Fruit fly (Drosophila melanogaster) Kc167 (cell line): ENCODE data around the gene Arfrp1.

Experiments
- Myc ChIP-seq: fragments of >200 bp; optimal IDR thresholded peaks from 2 replicates; lab custom pipeline; 2017; ENCODE audit warnings: missing external identifiers
- Sin3A ChIP-seq: fragments of >200 bp; optimal IDR thresholded peaks from 2 replicates; lab custom pipeline; 2018; ENCODE audit warnings: missing external identifiers
- h ChIP-seq: fragments of >200 bp; optimal IDR thresholded peaks from 3 replicates; lab custom pipeline; 2018; ENCODE audit warnings: missing external identifiers
- insv ChIP-seq: fragments of >200 bp; optimal IDR thresholded peaks from 3 replicates; lab custom pipeline; 2018; ENCODE audit warnings: missing external identifiers
- psq ChIP-seq: fragments of >200 bp; optimal IDR thresholded peaks from 2 replicates; lab custom pipeline; 2017; ENCODE audit warnings: missing external identifiers
- ttk ChIP-seq: sonication (Bioruptor generic); optimal IDR thresholded peaks from 2 replicates; lab custom pipeline; 2017; ENCODE audit warnings: missing external identifiers

The Arfrp1 gene

DNA sequence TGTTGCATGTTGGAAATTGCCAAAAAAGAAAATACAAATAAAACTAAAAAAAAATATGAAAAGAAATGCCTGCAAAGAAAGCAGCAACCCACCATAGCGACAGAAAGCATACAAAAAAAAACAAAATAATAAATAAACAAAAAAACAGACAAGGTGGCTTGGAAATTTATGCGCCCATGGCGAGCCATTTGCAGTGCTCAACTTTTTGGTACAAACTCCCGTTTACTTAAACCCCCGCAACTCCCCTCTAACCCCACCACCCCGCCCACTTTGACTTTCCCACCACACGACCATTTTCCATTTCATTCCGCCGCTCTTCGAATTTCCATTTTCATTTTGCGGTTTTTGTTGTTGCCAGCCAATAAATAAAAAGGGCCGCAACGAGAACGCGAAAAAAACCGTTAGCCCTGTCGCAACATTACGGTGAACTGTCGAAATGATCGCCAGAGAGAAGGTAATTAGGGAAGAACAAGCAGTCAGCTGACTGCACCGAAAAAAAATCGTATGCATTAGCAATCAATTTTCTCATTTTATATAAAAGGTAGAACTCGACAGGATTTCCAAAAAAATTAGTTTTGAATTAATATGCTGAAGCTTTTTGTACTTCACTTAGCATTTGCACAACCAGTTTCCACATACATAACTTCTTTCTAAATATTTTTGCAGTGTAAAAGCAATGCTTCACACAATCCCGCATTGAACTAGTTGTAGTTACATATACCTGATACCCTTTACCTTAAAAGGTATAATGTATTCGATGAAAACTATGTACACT, 30.1 kb downstream of the Arfrp1 start:
- TF ChIP-seq Sin3A (lab: Kevin White, UChicago) (no peak), h (no peak), ttk (no peak), insv (lab: Kevin White, UChicago) (no peak), psq (lab: Kevin White, UChicago) (no peak), Myc (lab: Kevin White, UChicago) (no peak)

- no peak for TF ChIP-seq psq (lab: Kevin White, UChicago)
- no peak for TF ChIP-seq ttk
- TF ChIP-seq Sin3A (lab: Kevin White, UChicago) = no peak
- TF ChIP-seq Myc (lab: Kevin White, UChicago) = no peak
- TF ChIP-seq insv (lab: Kevin White, UChicago) = no peak
- no peak for TF ChIP-seq h
Measured at dm6 chrX:9139138-9139537, 32.3 kb downstream of the Arfrp1 start.

DNA sequence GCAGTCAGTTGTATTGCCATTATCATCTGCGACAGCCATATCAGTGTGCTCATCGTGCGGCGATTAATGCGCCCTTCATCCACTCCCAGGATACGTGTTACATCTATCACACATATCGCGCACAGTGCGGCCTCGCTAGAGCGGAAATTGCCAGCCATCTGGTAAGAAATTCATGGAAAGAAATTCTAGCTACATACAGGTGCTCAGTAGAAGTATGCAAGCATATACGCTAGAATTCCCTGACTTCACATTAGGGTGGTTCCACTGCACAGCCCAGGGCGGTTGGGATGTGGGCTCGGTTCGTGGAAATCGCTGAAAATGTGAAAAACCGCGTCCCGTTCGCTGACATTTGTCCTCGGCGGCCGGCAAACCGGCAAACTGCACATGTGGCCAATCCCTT, 34.4 kb downstream of the Arfrp1 start:
- TF ChIP-seq insv (lab: Kevin White, UChicago) (no peak), Myc (lab: Kevin White, UChicago) (no peak), psq (lab: Kevin White, UChicago) (no peak), Sin3A (lab: Kevin White, UChicago) (no peak), ttk (no peak), h (no peak)

DNA sequence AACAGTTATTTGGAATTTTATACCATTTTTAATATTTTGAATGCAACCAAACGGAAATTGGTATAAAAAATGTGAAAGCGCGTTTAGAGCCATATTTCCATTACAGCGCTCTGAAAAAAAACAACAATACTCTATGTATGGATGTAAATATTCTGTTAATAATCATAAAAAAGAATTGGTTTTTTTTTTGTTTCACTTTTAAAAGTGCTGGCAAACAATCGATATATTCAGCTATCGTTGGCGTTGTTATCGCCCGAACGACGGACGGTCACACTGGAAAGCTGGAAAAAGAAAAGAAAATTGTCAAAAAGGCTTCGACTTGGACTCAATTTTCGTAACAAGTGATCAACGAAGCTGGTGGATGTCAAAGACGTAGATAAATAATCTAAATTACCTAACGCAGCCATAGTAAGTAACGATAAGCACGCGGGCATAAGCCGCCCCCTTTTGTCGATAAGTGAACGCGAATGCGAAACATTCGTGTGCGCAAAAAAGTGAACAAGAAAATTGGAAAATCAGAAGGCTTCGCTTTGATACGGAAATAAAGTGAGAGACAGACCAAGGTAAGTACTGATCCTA, 35.4 kb downstream of the Arfrp1 start, which contains the start of gene CG7065:
Gene CG7065, plus strand, starts transcription at position 270 of the 579 bp plus-strand sequence.
- no peak for TF ChIP-seq h
- no peak for TF ChIP-seq ttk
- TF ChIP-seq psq (lab: Kevin White, UChicago) = no peak

DNA sequence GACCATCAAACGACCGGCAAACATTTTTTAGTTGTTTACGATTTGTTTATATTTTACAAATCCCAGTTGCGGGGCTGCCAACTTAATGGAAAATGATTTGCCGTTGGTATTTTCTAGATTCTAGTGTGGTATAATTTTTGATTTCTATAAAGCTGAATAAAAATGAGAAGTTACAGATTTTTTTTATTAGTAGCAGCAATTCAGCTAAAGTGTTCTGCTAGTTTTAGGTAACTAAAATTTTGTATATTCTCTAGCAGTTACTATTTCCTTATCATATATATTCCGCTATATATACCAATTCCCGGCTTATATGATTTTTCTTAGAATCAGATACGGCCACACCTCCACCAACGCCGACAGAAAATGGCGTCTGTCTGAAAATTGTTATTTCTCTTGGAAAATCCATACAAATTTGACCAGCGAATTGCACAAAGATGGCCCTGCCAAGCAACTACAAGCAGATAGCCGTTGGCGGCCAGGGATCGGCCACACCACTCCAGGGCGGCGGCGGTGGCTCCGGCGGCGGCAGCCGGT, 42.2 kb downstream of the Arfrp1 start, which contains the start of the genes fh and Bap111:
Gene fh, minus strand, starts transcription at position 83 of the 534 bp plus-strand sequence.
Gene Bap111, plus strand, starts transcription at position 321 of the 534 bp plus-strand sequence.
- TF ChIP-seq ttk = no peak
- TF ChIP-seq Myc (lab: Kevin White, UChicago) = no peak
- no peak for TF ChIP-seq insv (lab: Kevin White, UChicago)
- no peak for TF ChIP-seq h
- TF ChIP-seq psq (lab: Kevin White, UChicago) = no peak
- no peak for TF ChIP-seq Sin3A (lab: Kevin White, UChicago)

DNA sequence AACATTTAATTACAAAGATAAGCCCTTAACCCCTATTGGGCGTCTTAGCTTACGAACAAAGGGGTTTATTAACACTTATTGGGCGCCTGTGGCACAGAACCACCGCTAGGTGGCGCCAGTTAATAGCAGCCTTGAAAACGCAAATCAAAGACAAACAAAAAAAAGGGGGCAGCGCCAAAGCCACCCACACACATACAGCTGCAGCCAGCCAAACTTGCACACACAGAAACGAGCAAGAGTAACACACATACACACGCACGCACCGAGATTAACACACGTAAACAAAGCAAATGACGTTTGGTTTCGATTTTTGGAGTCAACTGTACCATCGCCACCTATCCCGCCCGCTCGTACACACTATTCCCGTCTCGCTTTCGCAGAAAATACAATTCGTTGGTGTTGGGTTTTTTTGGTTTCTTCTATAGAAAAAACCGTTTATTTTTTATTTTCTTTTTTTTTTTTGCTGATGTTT, 45.3 kb downstream of the Arfrp1 start:
- no peak for TF ChIP-seq Myc (lab: Kevin White, UChicago)
- no peak for TF ChIP-seq ttk
- no peak for TF ChIP-seq Sin3A (lab: Kevin White, UChicago)
- TF ChIP-seq psq (lab: Kevin White, UChicago) = no peak
- no peak for TF ChIP-seq insv (lab: Kevin White, UChicago)
- no peak for TF ChIP-seq h

DNA sequence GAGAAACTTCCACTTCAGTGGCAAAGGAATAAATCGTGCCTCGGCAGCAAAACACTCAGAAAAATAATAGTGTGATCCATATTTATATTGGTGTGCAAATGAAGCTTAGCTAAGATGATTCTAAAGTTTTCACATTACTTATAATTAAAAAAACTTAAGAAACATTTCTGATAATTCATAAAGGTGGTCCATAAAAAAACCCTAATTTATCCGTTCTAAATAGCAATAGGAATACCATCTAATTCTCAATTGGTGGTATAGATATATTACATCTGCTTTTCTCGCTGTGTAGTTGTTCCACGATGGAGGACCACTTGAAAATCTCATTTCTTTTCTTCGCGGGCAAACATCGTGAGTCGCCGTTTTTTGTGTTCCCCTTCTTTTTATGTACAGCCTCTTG, 48.3 kb downstream of the Arfrp1 start:
- no peak for TF ChIP-seq h
- no peak for TF ChIP-seq Sin3A (lab: Kevin White, UChicago)
- no peak for TF ChIP-seq insv (lab: Kevin White, UChicago)
- no peak for TF ChIP-seq psq (lab: Kevin White, UChicago)
- TF ChIP-seq ttk = no peak
- no peak for TF ChIP-seq Myc (lab: Kevin White, UChicago)

DNA sequence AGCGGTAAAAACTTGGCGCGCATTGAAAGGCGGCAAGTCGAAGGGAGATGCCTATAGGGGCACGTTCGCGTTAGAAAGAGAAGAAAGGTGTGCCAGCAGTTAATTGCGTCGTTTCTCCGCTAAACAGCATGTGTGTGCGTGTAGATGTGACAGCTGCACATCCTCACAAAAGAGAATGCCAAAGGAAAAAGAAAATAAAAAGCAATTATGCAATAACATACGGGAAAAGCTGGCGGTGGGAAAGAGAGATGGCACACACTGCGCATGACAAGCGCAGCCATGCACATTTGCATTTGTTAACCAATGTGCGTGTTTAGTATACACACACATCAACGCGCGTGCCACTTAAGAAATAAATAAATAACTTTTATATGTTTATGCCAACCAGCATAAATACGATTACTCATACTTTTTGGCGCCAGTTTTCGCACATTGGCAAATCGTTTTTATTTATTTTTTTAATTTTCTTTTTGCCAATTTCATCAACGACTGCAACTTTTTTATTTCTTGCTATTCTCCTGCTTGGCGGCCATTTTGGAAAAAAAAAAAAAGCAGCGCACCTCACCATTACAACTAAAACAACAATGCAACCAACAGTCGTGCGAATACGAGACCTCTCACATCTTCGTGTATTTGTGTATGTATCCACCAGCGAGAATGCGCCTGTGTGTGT, 49.0 kb downstream of the Arfrp1 start:
- no peak for TF ChIP-seq h

DNA sequence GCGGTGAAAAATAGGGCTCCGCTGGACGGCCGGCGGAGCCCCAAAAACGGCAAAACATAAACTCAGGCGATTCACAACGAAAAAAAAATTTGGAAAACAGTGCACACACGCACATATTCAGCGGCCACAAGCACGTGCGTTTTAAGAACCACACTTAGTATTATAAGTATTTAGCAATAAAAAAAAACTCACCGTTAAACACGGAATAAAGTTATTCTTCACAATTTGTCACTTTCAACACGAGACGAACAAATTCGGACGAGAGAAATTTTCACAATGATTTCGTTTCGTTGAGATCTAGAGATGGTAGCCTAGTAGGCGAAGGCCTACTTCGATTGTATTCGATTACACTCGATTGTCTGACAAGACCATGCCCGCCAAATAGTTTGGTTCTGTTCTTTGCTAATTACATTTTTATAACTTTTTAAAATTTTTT, 49.5 kb downstream of the Arfrp1 start, which contains the start of gene His3.3B:
Gene His3.3B, minus strand, starts transcription at position 282 of the 436 bp plus-strand sequence.
- TF ChIP-seq Myc (lab: Kevin White, UChicago) (no peak), ttk (no peak), h (no peak), insv (lab: Kevin White, UChicago) (no peak), psq (lab: Kevin White, UChicago) (no peak), Sin3A (lab: Kevin White, UChicago) (no peak)
